Worm (Caenorhabditis elegans) whole organism, L1 larva: ENCODE measurements around the gene B0416.2.

Experiments
- alr-1 ChIP-seq: fragments of 200-800 bp; sonication (Bioruptor generic); optimal IDR thresholded peaks from 2 replicates; lab custom pipeline; 2018; ENCODE audit warnings: borderline replicate concordance, mild to moderate bottlenecking, missing genetic modification characterization, missing compliant biosample characterization
- hpl-2 ChIP-seq: fragments of 150-350 bp; optimal IDR thresholded peaks from 2 replicates; lab custom pipeline; 2014; ENCODE audit warnings: missing biosample characterization, missing genetic modification reagents, missing genetic modification characterization

DNA sequence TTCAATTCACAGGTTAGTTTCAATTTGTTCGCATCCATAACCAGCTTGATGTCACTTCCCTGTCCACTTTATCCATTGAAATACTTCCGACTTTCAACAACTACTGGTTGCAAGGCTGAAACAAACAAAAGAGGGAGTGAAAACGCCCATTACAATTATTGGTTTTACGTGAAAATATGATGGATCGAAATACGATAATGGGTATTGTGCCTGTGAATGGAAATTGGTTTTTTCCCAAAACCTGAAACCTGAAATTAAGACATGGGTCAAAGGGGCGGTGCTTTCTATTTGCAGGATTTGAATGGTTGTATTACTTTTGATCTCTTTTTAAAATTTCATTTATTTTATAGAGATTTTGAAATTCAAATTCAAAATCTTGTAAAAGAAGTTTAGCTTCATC is at the start of gene B0416.2:
- TF ChIP-seq alr-1 (tag; lab: Kevin White, UChicago) (no peak), hpl-2 (GFP tag; lab: Kevin White, UChicago) (no peak)
